Worm (Caenorhabditis elegans) whole organism, L2 larva: ENCODE results near the gene col-145.

ENCODE experiments used
- aly-2 ChIP-seq: fragments of 150-350 bp; optimal IDR thresholded peaks from 2 replicates; lab custom pipeline; 2014; ENCODE audit warnings: missing biosample characterization, missing genetic modification characterization
- egl-27 ChIP-seq: sonication (generic microtip); optimal IDR thresholded peaks from 3 replicates; lab custom pipeline; 2017; ENCODE audit warnings: missing biosample characterization, missing genetic modification reagents, missing genetic modification characterization
- fos-1 ChIP-seq: fragments of 150-350 bp; optimal IDR thresholded peaks from 2 replicates; lab custom pipeline; 2014; ENCODE audit warnings: missing biosample characterization, missing genetic modification characterization
- mdl-1 ChIP-seq, 2 experiments: fragments of 150-350 bp in 1 of 2; sonication (generic microtip) in 1 of 2; optimal IDR thresholded peaks; 2 replicates each; lab custom pipeline; 2017; ENCODE audit warnings: missing biosample characterization in 2 of 2, missing genetic modification characterization in 2 of 2
- nhr-12 ChIP-seq: fragments of 150-350 bp; optimal IDR thresholded peaks from 2 replicates; lab custom pipeline; 2014; ENCODE audit warnings: missing biosample characterization, missing genetic modification characterization
- ztf-1 ChIP-seq: fragments of 200-800 bp; sonication (Bioruptor generic); conservative IDR thresholded peaks from 2 replicates; pipeline ENCODE4 v1.3.6; 2022; ENCODE audit warnings: missing genetic modification characterization, missing compliant biosample characterization

DNA sequence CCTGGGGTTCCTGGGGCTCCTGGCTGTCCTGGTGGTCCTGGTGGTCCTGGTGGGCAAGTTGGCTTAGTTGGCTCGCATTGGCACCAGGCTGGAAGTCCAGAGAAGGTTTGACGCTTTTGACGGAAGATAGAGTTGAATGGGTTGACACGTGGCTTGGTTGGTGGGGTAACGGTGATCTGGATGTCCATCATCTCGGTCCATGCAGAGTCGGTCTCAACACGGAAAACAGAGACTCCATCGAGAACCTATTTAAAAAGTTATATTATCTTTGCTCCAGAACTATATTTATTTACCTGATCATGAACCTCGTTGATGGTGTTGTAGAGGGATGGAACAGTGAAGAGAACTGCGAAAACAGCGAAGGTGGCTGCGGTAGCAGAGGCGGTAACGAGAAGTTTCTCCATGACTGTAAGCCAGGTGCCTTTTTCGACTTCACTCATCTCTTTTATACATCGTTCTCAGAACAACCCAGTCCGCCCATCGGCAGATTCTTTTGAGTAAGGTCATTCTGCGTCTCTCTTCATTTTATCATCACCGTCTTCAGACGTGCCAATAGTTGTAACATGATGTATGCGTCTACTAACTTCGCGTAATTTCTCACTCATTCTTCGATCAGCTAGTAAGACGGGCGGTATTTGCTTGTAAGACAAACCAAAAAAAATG, 2.5 kb downstream of the col-145 start, which contains the start of gene col-144:
- TF ChIP-seq nhr-12 (no peak), egl-27 (tag; lab: Kevin White, UChicago) (no peak), fos-1 (tag; lab: Kevin White, UChicago) (no peak), aly-2 (tag; lab: Kevin White, UChicago) (no peak), ztf-1 (GFP tag; lab: Robert Waterston, UW) (no peak), mdl-1 (tag; optimal IDR thresholded peaks at IDR 0.05; lab: Kevin White, UChicago) (no peak)
